Fruit fly (Drosophila melanogaster) whole organism, embryonic: ENCODE data around the gene CG32246.

Experiments used
- CG11456 ChIP-seq: fragments of 200-800 bp; sonication (Bioruptor generic); IDR thresholded peaks from 3 replicates; pipeline ENCODE4 v1.3.6; 2022; ENCODE audit warnings: missing biosample characterization, missing genetic modification characterization
- CG13123 ChIP-seq: fragments of 200-800 bp; sonication (Bioruptor generic); optimal IDR thresholded peaks from 2 replicates; lab custom pipeline; 2016; ENCODE audit warnings: missing biosample characterization, missing genetic modification characterization
- CG18262 ChIP-seq: fragments of 200-800 bp; optimal IDR thresholded peaks from 3 replicates; lab custom pipeline; 2019; ENCODE audit warnings: missing biosample characterization, mild to moderate bottlenecking, missing genetic modification characterization, moderate library complexity
- CG30403 ChIP-seq: fragments of 200-800 bp; sonication (Bioruptor generic); optimal IDR thresholded peaks from 3 replicates; lab custom pipeline; 2016; ENCODE audit warnings: missing biosample characterization, missing genetic modification characterization
- CG3281 ChIP-seq: fragments of 200-800 bp; sonication (Bioruptor generic); optimal IDR thresholded peaks from 3 replicates; lab custom pipeline; 2017; ENCODE audit warnings: missing biosample characterization, mild to moderate bottlenecking, missing genetic modification characterization
- CG34224 ChIP-seq: fragments of 200-800 bp; sonication (Bioruptor generic); IDR thresholded peaks from 3 replicates; pipeline ENCODE4 v1.3.6; 2022; ENCODE audit warnings: missing biosample characterization, missing genetic modification characterization; ENCODE audit not compliant: partially characterized antibody
- CG4282 ChIP-seq: fragments of 200-800 bp; sonication (Bioruptor generic); optimal IDR thresholded peaks from 2 replicates; lab custom pipeline; 2016; ENCODE audit warnings: missing biosample characterization, missing genetic modification characterization
- CG4360 ChIP-seq: fragments of 200-800 bp; sonication (Bioruptor generic); IDR thresholded peaks from 2 replicates; pipeline ENCODE4 v1.3.6; 2022; ENCODE audit warnings: missing biosample characterization, missing genetic modification characterization
- CG6813 ChIP-seq: fragments of 200-800 bp; sonication (Bioruptor generic); optimal IDR thresholded peaks from 2 replicates; lab custom pipeline; 2017; ENCODE audit warnings: missing biosample characterization, missing genetic modification characterization, mild to moderate bottlenecking, moderate library complexity, missing genetic modification reagents
- CG6854 ChIP-seq: fragments of 200-800 bp; sonication (Bioruptor generic); optimal IDR thresholded peaks from 3 replicates; lab custom pipeline; 2017; ENCODE audit warnings: missing biosample characterization, mild to moderate bottlenecking, missing genetic modification characterization
- CG8765 ChIP-seq: fragments of 200-800 bp; sonication (Bioruptor generic); IDR thresholded peaks from 2 replicates; pipeline ENCODE4 v1.3.6; 2022; ENCODE audit warnings: missing biosample characterization, missing genetic modification characterization
- CG8944 ChIP-seq: fragments of 200-800 bp; sonication (Bioruptor generic); optimal IDR thresholded peaks from 3 replicates; lab custom pipeline; 2016; ENCODE audit warnings: missing biosample characterization, missing genetic modification characterization
- CG9817 ChIP-seq: fragments of 200-800 bp; sonication (Bioruptor generic); optimal IDR thresholded peaks from 2 replicates; lab custom pipeline; 2018; ENCODE audit warnings: missing biosample characterization, mild to moderate bottlenecking, missing genetic modification characterization, moderate library complexity
- Chrac-16 ChIP-seq: fragments of 200-800 bp; sonication (Bioruptor generic); optimal IDR thresholded peaks from 3 replicates; lab custom pipeline; 2016; ENCODE audit warnings: missing biosample characterization, missing genetic modification characterization
- CkIIα-i1 ChIP-seq: fragments of 200-800 bp; sonication (Bioruptor generic); IDR thresholded peaks from 2 replicates; pipeline ENCODE4 v1.3.6; 2022; ENCODE audit warnings: missing biosample characterization, missing genetic modification characterization
- Dad ChIP-seq: fragments of 200-800 bp; sonication (Bioruptor generic); optimal IDR thresholded peaks from 3 replicates; lab custom pipeline; 2016; ENCODE audit warnings: missing biosample characterization, missing genetic modification characterization
- Dp ChIP-seq: fragments of 200-800 bp; sonication (Bioruptor generic); optimal IDR thresholded peaks from 2 replicates; lab custom pipeline; 2018; ENCODE audit warnings: missing biosample characterization, mild to moderate bottlenecking, missing genetic modification characterization, moderate library complexity
- Elba2 ChIP-seq: fragments of 200-800 bp; sonication (Bioruptor generic); optimal IDR thresholded peaks from 3 replicates; lab custom pipeline; 2016; ENCODE audit warnings: missing biosample characterization, missing genetic modification characterization
- H2.0 ChIP-seq: fragments of 200-800 bp; sonication (Bioruptor generic); IDR thresholded peaks from 2 replicates; pipeline ENCODE4 v1.3.6; 2022; ENCODE audit warnings: missing biosample characterization, missing genetic modification characterization
- Hr3 ChIP-seq: fragments of 200-800 bp; sonication (Bioruptor generic); optimal IDR thresholded peaks from 3 replicates; lab custom pipeline; 2016; ENCODE audit warnings: missing biosample characterization, missing genetic modification characterization
- Lpt ChIP-seq: fragments of >200 bp; optimal IDR thresholded peaks from 2 replicates; lab custom pipeline; 2018; ENCODE audit warnings: missing biosample characterization, missing genetic modification characterization
- MBD-R2 ChIP-seq: fragments of 200-800 bp; sonication (Bioruptor generic); IDR thresholded peaks from 2 replicates; pipeline ENCODE4 v1.3.6; 2022; ENCODE audit warnings: missing biosample characterization, missing genetic modification characterization
- NC2α ChIP-seq: fragments of 200-800 bp; sonication (Bioruptor generic); optimal IDR thresholded peaks from 2 replicates; lab custom pipeline; 2016; ENCODE audit warnings: missing biosample characterization, missing genetic modification characterization
- NC2β ChIP-seq: fragments of 200-800 bp; sonication (Bioruptor generic); optimal IDR thresholded peaks from 2 replicates; lab custom pipeline; 2016; ENCODE audit warnings: missing biosample characterization, missing genetic modification characterization
- Nf-YC ChIP-seq: fragments of 200-800 bp; optimal IDR thresholded peaks from 3 replicates; lab custom pipeline; 2019; ENCODE audit warnings: missing biosample characterization, mild to moderate bottlenecking, missing genetic modification characterization, moderate library complexity
- NfI ChIP-seq: fragments of 200-800 bp; sonication (Bioruptor generic); optimal IDR thresholded peaks from 3 replicates; lab custom pipeline; 2018; ENCODE audit warnings: missing biosample characterization, mild to moderate bottlenecking, missing genetic modification characterization, moderate library complexity
- Pdp1 ChIP-seq, 2 experiments: fragments of 200-800 bp; sonication (Bioruptor generic); optimal IDR thresholded peaks; 3 replicates each; lab custom pipeline; 2016; ENCODE audit warnings: missing biosample characterization in 2 of 2, missing genetic modification characterization in 2 of 2, mild to moderate bottlenecking in 1 of 2, moderate library complexity in 1 of 2
- Scr ChIP-seq: fragments of 200-800 bp; sonication (Bioruptor generic); IDR thresholded peaks from 2 replicates; pipeline ENCODE4 v1.3.6; 2022; ENCODE audit warnings: missing biosample characterization, missing genetic modification characterization; ENCODE audit not compliant: partially characterized antibody
- Six4 ChIP-seq: fragments of 200-800 bp; sonication (Bioruptor generic); optimal IDR thresholded peaks from 2 replicates; lab custom pipeline; 2016; ENCODE audit warnings: missing biosample characterization, missing genetic modification characterization
- Trl ChIP-seq, 3 experiments: fragments of >200 bp in 2 of 3; fragments of 200-800 bp in 1 of 3; sonication (Bioruptor generic) in 1 of 3; optimal IDR thresholded peaks; 2 replicates in 1 of 3; 3 replicates in 2 of 3; lab custom pipeline; 2016 to 2017; ENCODE audit warnings: missing biosample characterization in 1 of 3, missing genetic modification characterization in 1 of 3
- ap ChIP-seq: fragments of 200-800 bp; sonication (Bioruptor generic); IDR thresholded peaks from 2 replicates; pipeline ENCODE4 v1.3.6; 2022; ENCODE audit warnings: missing biosample characterization, missing genetic modification characterization
- bab2 ChIP-seq: fragments of 200-800 bp; sonication (Bioruptor generic); optimal IDR thresholded peaks from 2 replicates; lab custom pipeline; 2016; ENCODE audit warnings: missing biosample characterization, missing genetic modification characterization
- chinmo ChIP-seq: fragments of 200-800 bp; sonication (Bioruptor generic); IDR thresholded peaks from 4 replicates; pipeline ENCODE4 v1.3.6; 2022; ENCODE audit warnings: missing biosample characterization, missing genetic modification characterization; ENCODE audit not compliant: partially characterized antibody
- ci ChIP-seq: fragments of 200-800 bp; sonication (Bioruptor generic); IDR thresholded peaks from 3 replicates; pipeline ENCODE4 v1.3.6; 2022; ENCODE audit warnings: missing biosample characterization, missing genetic modification characterization
- crc ChIP-seq: fragments of 200-800 bp; sonication (Bioruptor generic); optimal IDR thresholded peaks from 2 replicates; lab custom pipeline; 2016; ENCODE audit warnings: missing biosample characterization, missing genetic modification characterization
- dm ChIP-seq: fragments of 200-800 bp; sonication (Bioruptor generic); optimal IDR thresholded peaks from 3 replicates; lab custom pipeline; 2016; ENCODE audit warnings: missing biosample characterization, missing genetic modification characterization
- eve ChIP-seq, 2 experiments: fragments of >200 bp; optimal IDR thresholded peaks; 2 replicates each; lab custom pipeline; 2017; ENCODE audit warnings: missing biosample characterization in 2 of 2, missing genetic modification characterization in 2 of 2
- exex ChIP-seq: fragments of 200-800 bp; sonication (Bioruptor generic); optimal IDR thresholded peaks from 4 replicates; lab custom pipeline; 2018; ENCODE audit warnings: missing biosample characterization, mild to moderate bottlenecking, missing genetic modification characterization, moderate library complexity
- gcm2 ChIP-seq: fragments of 200-800 bp; sonication (Bioruptor generic); optimal IDR thresholded peaks from 2 replicates; lab custom pipeline; 2016; ENCODE audit warnings: missing biosample characterization, missing genetic modification characterization
- h ChIP-seq: fragments of >200 bp; optimal IDR thresholded peaks from 2 replicates; lab custom pipeline; 2017
- insv ChIP-seq, 2 experiments: fragments of 200-800 bp; sonication (Bioruptor generic); optimal IDR thresholded peaks; 3 replicates each; lab custom pipeline; 2016 to 2018; ENCODE audit warnings: missing biosample characterization in 2 of 2, missing genetic modification characterization in 2 of 2
- klu ChIP-seq: fragments of 200-800 bp; sonication (Bioruptor generic); IDR thresholded peaks from 2 replicates; pipeline ENCODE4 v1.3.6; 2022; ENCODE audit warnings: missing biosample characterization, missing genetic modification characterization
- luna ChIP-seq: fragments of 200-800 bp; sonication (Bioruptor generic); optimal IDR thresholded peaks from 2 replicates; lab custom pipeline; 2016; ENCODE audit warnings: missing biosample characterization, missing genetic modification characterization
- mirr ChIP-seq: fragments of 200-800 bp; sonication (Bioruptor generic); optimal IDR thresholded peaks from 3 replicates; lab custom pipeline; 2018; ENCODE audit warnings: missing biosample characterization, mild to moderate bottlenecking, missing genetic modification characterization
- mld ChIP-seq: fragments of 200-800 bp; sonication (Bioruptor generic); IDR thresholded peaks from 3 replicates; pipeline ENCODE4 v1.3.6; 2022; ENCODE audit warnings: missing biosample characterization, missing genetic modification characterization; ENCODE audit not compliant: partially characterized antibody
- pho ChIP-seq: fragments of 200-800 bp; sonication (Bioruptor generic); optimal IDR thresholded peaks from 2 replicates; lab custom pipeline; 2016; ENCODE audit warnings: missing biosample characterization, missing genetic modification characterization
- pros ChIP-seq: fragments of 200-800 bp; sonication (Bioruptor generic); optimal IDR thresholded peaks from 3 replicates; lab custom pipeline; 2019; ENCODE audit warnings: missing biosample characterization, mild to moderate bottlenecking, missing genetic modification characterization, moderate library complexity
- sens-2 ChIP-seq: fragments of 200-800 bp; sonication (Bioruptor generic); IDR thresholded peaks from 2 replicates; pipeline ENCODE4 v1.3.6; 2022; ENCODE audit warnings: missing biosample characterization, missing genetic modification characterization
- shn ChIP-seq: fragments of 200-800 bp; sonication (Bioruptor generic); optimal IDR thresholded peaks from 3 replicates; lab custom pipeline; 2016; ENCODE audit warnings: missing biosample characterization, missing genetic modification characterization
- sima ChIP-seq: fragments of 200-800 bp; sonication (Bioruptor generic); optimal IDR thresholded peaks from 2 replicates; lab custom pipeline; 2016; ENCODE audit warnings: missing biosample characterization, missing genetic modification characterization
- trh ChIP-seq: fragments of 200-800 bp; sonication (Bioruptor generic); optimal IDR thresholded peaks from 2 replicates; lab custom pipeline; 2016; ENCODE audit warnings: missing biosample characterization, missing genetic modification characterization
- wek ChIP-seq: fragments of 200-800 bp; sonication (Bioruptor generic); optimal IDR thresholded peaks from 3 replicates; lab custom pipeline; 2018; ENCODE audit warnings: missing biosample characterization, mild to moderate bottlenecking, missing genetic modification characterization, moderate library complexity

CG32246 gene

dm6 chr3L:4607653-4608052 is 13.4 kb upstream of the CG32246 start (continued):
- TF ChIP-seq eve (GFP tag; optimal IDR thresholded peaks at IDR 0.05; lab: Kevin White, UChicago) = no peak
- peak; percentile 71 for TF ChIP-seq CG18262 (tag; lab: Kevin White, UChicago)
- TF ChIP-seq h = no peak
- TF ChIP-seq Lpt (GFP tag; lab: Kevin White, UChicago) = no peak
- no peak for TF ChIP-seq Scr (GFP tag; lab: Robert Waterston, UW)
- 0 out of 3 replicates have a peak, but pooled peaks have one; percentile 39 for TF ChIP-seq CG11456 (GFP tag; lab: Robert Waterston, UW)
- no peak for TF ChIP-seq pho (GFP tag; lab: Kevin White, UChicago)
- TF ChIP-seq MBD-R2 (GFP tag; lab: Robert Waterston, UW) = no peak
- TF ChIP-seq ap (GFP tag; lab: Robert Waterston, UW) = 0 out of 2 replicates have a peak, but pooled peaks have one; percentile 43
- peak; percentile 61; the same call in 2 of the 3 replicates for TF ChIP-seq ci (GFP tag; lab: Robert Waterston, UW)
- no peak for TF ChIP-seq Elba2 (GFP tag; lab: Kevin White, UChicago)
- no peak for TF ChIP-seq CG3281 (GFP tag; lab: Kevin White, UChicago)
- TF ChIP-seq CG30403 (GFP tag; lab: Kevin White, UChicago) = peak; percentile 9
- TF ChIP-seq Trl (optimal IDR thresholded peaks at IDR 0.05; lab: Kevin White, UChicago) = no peak
- TF ChIP-seq Trl (GFP tag; optimal IDR thresholded peaks at IDR 0.05; lab: Kevin White, UChicago) = no peak
- no peak for TF ChIP-seq bab2
- no peak for TF ChIP-seq dm (GFP tag; lab: Kevin White, UChicago)
- TF ChIP-seq mld (GFP tag; lab: Robert Waterston, UW) = no peak
- TF ChIP-seq CG9817 (tag; lab: Kevin White, UChicago) = no peak
- no peak for TF ChIP-seq luna (GFP tag; lab: Kevin White, UChicago)
- TF ChIP-seq chinmo (GFP tag; lab: Robert Waterston, UW) = no peak
- peak; percentile 11 for TF ChIP-seq CG8944 (GFP tag; lab: Kevin White, UChicago)
- TF ChIP-seq CG6813 (GFP tag; lab: Kevin White, UChicago) = no peak
- TF ChIP-seq wek = no peak
- TF ChIP-seq klu = peak; percentile 43; the same call in 1 of the 2 replicates
- no peak for TF ChIP-seq CG4282 (GFP tag; lab: Kevin White, UChicago)
- no peak for TF ChIP-seq NC2β
- TF ChIP-seq CG13123 (GFP tag; lab: Kevin White, UChicago) = no peak
- TF ChIP-seq trh (GFP tag; lab: Kevin White, UChicago) = no peak
- no peak for TF ChIP-seq gcm2
- TF ChIP-seq exex (tag; lab: Kevin White, UChicago) = no peak
- peak; percentile 47 for TF ChIP-seq Six4 (GFP tag; lab: Kevin White, UChicago)
- TF ChIP-seq Dp (GFP tag; lab: Kevin White, UChicago) = no peak
- TF ChIP-seq mirr (GFP tag; lab: Kevin White, UChicago) = no peak
- no peak for TF ChIP-seq CkIIα-i1 (GFP tag; lab: Robert Waterston, UW)
- TF ChIP-seq Hr3 (GFP tag; lab: Kevin White, UChicago) = peak; percentile 50
- no peak for TF ChIP-seq crc (GFP tag; lab: Kevin White, UChicago)
- TF ChIP-seq insv (GFP tag; optimal IDR thresholded peaks at IDR 0.05; lab: Kevin White, UChicago) = no peak
- peak; percentile 58; the same call in 1 of the 2 replicates for TF ChIP-seq CG8765 (GFP tag; lab: Robert Waterston, UW)
- TF ChIP-seq NfI (GFP tag; lab: Kevin White, UChicago) = no peak
- TF ChIP-seq pros (GFP tag; lab: Kevin White, UChicago) = no peak
- TF ChIP-seq CG34224 (GFP tag; lab: Robert Waterston, UW) = no peak
- TF ChIP-seq Chrac-16 = peak; percentile 0
- no peak for TF ChIP-seq Dad (GFP tag; lab: Kevin White, UChicago)
- TF ChIP-seq sens-2 (GFP tag; lab: Robert Waterston, UW) = no peak
- TF ChIP-seq CG4360 (GFP tag; lab: Robert Waterston, UW) = no peak
- no peak for TF ChIP-seq shn
- no peak for TF ChIP-seq H2.0 (GFP tag; lab: Robert Waterston, UW)
- TF ChIP-seq NC2α (GFP tag; lab: Kevin White, UChicago) = no peak
- TF ChIP-seq Pdp1 (GFP tag; optimal IDR thresholded peaks at IDR 0.05; lab: Kevin White, UChicago) = peak in 1 of 2 experiments; percentile 15
- no peak for TF ChIP-seq CG6854 (GFP tag; lab: Kevin White, UChicago)
- TF ChIP-seq Nf-YC (tag; lab: Kevin White, UChicago) = no peak
- no peak for TF ChIP-seq sima (GFP tag; lab: Kevin White, UChicago)
